Worm (Caenorhabditis elegans) whole organism, L4 larva: Measurements from ENCODE around the gene Y54F10AM.8.
"Not testable (repeated sequence)": the region's sequence is repeated elsewhere in the genome, so short reads cannot be mapped to it uniquely, and the experiment has no call there.

ENCODE experiments used
- ces-1 ChIP-seq: fragments of 150-350 bp; sonication (generic microtip); optimal IDR thresholded peaks from 4 replicates; lab custom pipeline; 2014; ENCODE audit warnings: missing biosample characterization, missing genetic modification reagents, missing genetic modification characterization
- cey-2 ChIP-seq: sonication (generic microtip); optimal IDR thresholded peaks from 3 replicates; lab custom pipeline; 2017; ENCODE audit warnings: missing genetic modification characterization, mild to moderate bottlenecking, missing compliant biosample characterization, antibody characterized with exemption, borderline replicate concordance; ENCODE audit not compliant: insufficient read depth
- fkh-10 ChIP-seq: fragments of 150-350 bp; optimal IDR thresholded peaks from 2 replicates; lab custom pipeline; 2014; ENCODE audit warnings: missing biosample characterization, missing genetic modification reagents, missing genetic modification characterization
- gei-8 ChIP-seq: fragments of 200-800 bp; sonication (Bioruptor generic); optimal IDR thresholded peaks from 2 replicates; lab custom pipeline; 2018; ENCODE audit warnings: mild to moderate bottlenecking, missing genetic modification characterization, missing compliant biosample characterization
- lin-15B ChIP-seq: fragments of 150-350 bp; sonication (generic microtip); optimal IDR thresholded peaks from 3 replicates; lab custom pipeline; 2014; ENCODE audit warnings: missing biosample characterization, missing genetic modification characterization
- mdl-1 ChIP-seq, 2 experiments: fragments of 150-350 bp in 1 of 2; sonication (generic microtip) in 1 of 2; optimal IDR thresholded peaks; 2 replicates each; lab custom pipeline; 2014 to 2017; ENCODE audit warnings: missing biosample characterization in 2 of 2, missing genetic modification characterization in 2 of 2
- mep-1 ChIP-seq: fragments of 150-350 bp; sonication (generic microtip); optimal IDR thresholded peaks from 3 replicates; lab custom pipeline; 2014; ENCODE audit warnings: missing biosample characterization, missing genetic modification characterization
- mes-2 ChIP-seq: sonication (generic microtip); optimal IDR thresholded peaks from 2 replicates; lab custom pipeline; 2016; ENCODE audit warnings: missing genotype, mild to moderate bottlenecking, missing genetic modification characterization, missing compliant biosample characterization; ENCODE audit not compliant: poor library complexity, severe bottlenecking
- nhr-11 ChIP-seq: fragments of 150-350 bp; optimal IDR thresholded peaks from 2 replicates; lab custom pipeline; 2014; ENCODE audit warnings: missing biosample characterization, missing genetic modification characterization
- nhr-237 ChIP-seq: sonication (generic microtip); optimal IDR thresholded peaks from 2 replicates; lab custom pipeline; 2017; ENCODE audit warnings: missing biosample characterization, missing genetic modification characterization
- nhr-76 ChIP-seq: fragments of 150-350 bp; optimal IDR thresholded peaks from 2 replicates; lab custom pipeline; 2014; ENCODE audit warnings: missing biosample characterization, missing genetic modification characterization
- nhr-77 ChIP-seq: fragments of 150-350 bp; optimal IDR thresholded peaks from 2 replicates; lab custom pipeline; 2014; ENCODE audit warnings: missing biosample characterization, missing genetic modification characterization
- ztf-11 ChIP-seq: fragments of 150-350 bp; optimal IDR thresholded peaks from 2 replicates; lab custom pipeline; 2014; ENCODE audit warnings: missing biosample characterization, missing genetic modification characterization

DNA sequence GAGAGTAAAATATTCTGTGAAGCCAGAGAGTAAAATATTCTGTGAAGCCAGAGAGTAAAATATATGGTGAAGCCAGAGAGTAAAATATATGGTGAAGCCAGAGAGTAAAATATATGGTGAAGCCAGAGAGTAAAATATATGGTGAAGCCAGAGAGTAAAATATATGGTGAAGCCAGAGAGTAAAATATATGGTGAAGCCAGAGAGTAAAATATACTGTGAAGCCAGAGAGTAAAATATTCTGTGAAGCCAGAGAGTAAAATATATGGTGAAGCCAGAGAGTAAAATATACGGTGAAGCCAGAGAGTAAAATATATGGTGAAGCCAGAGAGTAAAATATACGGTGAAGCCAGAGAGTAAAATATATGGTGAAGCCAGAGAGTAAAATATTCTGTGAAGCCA, 8.5 kb downstream of the Y54F10AM.8 start:
- not testable (repeated sequence) for TF ChIP-seq nhr-237 (tag; lab: Kevin White, UChicago); mep-1; nhr-76; nhr-11; cey-2; lin-15B (tag; lab: Kevin White, UChicago); nhr-77 (tag; lab: Kevin White, UChicago); ztf-11 (tag; lab: Kevin White, UChicago); mdl-1 (tag; optimal IDR thresholded peaks at IDR 0.05; lab: Kevin White, UChicago); fkh-10; mes-2 (tag; lab: Kevin White, UChicago); gei-8 (GFP tag; lab: Kevin White, UChicago); ces-1 (GFP tag; lab: Kevin White, UChicago)
